Fruit fly (Drosophila melanogaster): Measurements from ENCODE around the gene gig.

gig gene

dm6 chr3L:20140589-20141207, 11.7 kb downstream of the gig start, which contains the start of gene CG7328 (continued):
- peak; percentile 83 for TF ChIP-seq Met (GFP tag; optimal IDR thresholded peaks at IDR 0.05)
- TF ChIP-seq CG11762 (GFP tag; optimal IDR thresholded peaks at IDR 0.05; ENCODE audit: insufficient read depth): no peak
- peak; percentile 71 for TF ChIP-seq CG31627 (GFP tag; optimal IDR thresholded peaks at IDR 0.05)
- peak; percentile 17 for TF ChIP-seq CG16779 (tag; optimal IDR thresholded peaks at IDR 0.05)
- TF ChIP-seq net (GFP tag; optimal IDR thresholded peaks at IDR 0.05): peak; percentile 16

- TF ChIP-seq net (GFP tag; optimal IDR thresholded peaks at IDR 0.05) (peak; percentile 5), salr (GFP tag; optimal IDR thresholded peaks at IDR 0.05) (no peak), cyc (GFP tag; optimal IDR thresholded peaks at IDR 0.05) (peak; percentile 45), CG8632 (GFP tag; optimal IDR thresholded peaks at IDR 0.05) (no peak), CG6808 (GFP tag; optimal IDR thresholded peaks at IDR 0.05) (peak; percentile 31), eg (GFP tag; IDR thresholded peaks at IDR 0.05) (no peak), CG32006 (GFP tag; optimal IDR thresholded peaks at IDR 0.05) (no peak), Met (GFP tag; optimal IDR thresholded peaks at IDR 0.05) (peak; percentile 63), CG10669 (GFP tag; optimal IDR thresholded peaks at IDR 0.05) (peak; percentile 37), CG15336 (GFP tag; IDR thresholded peaks at IDR 0.05) (no peak), Blimp-1 (GFP tag; optimal IDR thresholded peaks at IDR 0.05) (no peak), CG10631 (GFP tag; optimal IDR thresholded peaks at IDR 0.05) (peak; percentile 39), dsx (GFP tag; optimal IDR thresholded peaks at IDR 0.05; ENCODE audit: poor library complexity, severe bottlenecking) (no peak), CG6792 (GFP tag; optimal IDR thresholded peaks at IDR 0.05) (peak; percentile 11), Hr39 (GFP tag; optimal IDR thresholded peaks at IDR 0.05) (peak; percentile 61), CG31627 (GFP tag; optimal IDR thresholded peaks at IDR 0.05) (peak; percentile 53), Sox14 (GFP tag; optimal IDR thresholded peaks at IDR 0.05) (peak; percentile 34), achi (GFP tag; optimal IDR thresholded peaks at IDR 0.05) (no peak), CG8319 (GFP tag; optimal IDR thresholded peaks at IDR 0.05) (no peak), CG6163 (GFP tag; IDR thresholded peaks at IDR 0.05) (no peak), Sox102F (GFP tag; optimal IDR thresholded peaks at IDR 0.05) (peak; percentile 42), CG11294 (GFP tag; IDR thresholded peaks at IDR 0.05) (no peak), CG6276 (GFP tag; optimal IDR thresholded peaks at IDR 0.05) (no peak), vri (GFP tag; optimal IDR thresholded peaks at IDR 0.05) (peak; percentile 10), svp (GFP tag) (peak; percentile 86), Eip75B (GFP tag; optimal IDR thresholded peaks at IDR 0.05) (peak; percentile 35), CG34406 (GFP tag; optimal IDR thresholded peaks at IDR 0.05) (no peak), lz (GFP tag; optimal IDR thresholded peaks at IDR 0.05) (peak; percentile 43), Eip78C (GFP tag) (peak; percentile 88), Gug (GFP tag; IDR thresholded peaks at IDR 0.05) (no peak), fd59A (GFP tag; optimal IDR thresholded peaks at IDR 0.05) (no peak), fkh (GFP tag; optimal IDR thresholded peaks at IDR 0.05) (no peak), Hr4 (GFP tag; optimal IDR thresholded peaks at IDR 0.05) (no peak), fd85E (GFP tag; optimal IDR thresholded peaks at IDR 0.05) (no peak), Smox (GFP tag; optimal IDR thresholded peaks at IDR 0.05) (peak; percentile 55), Hr38 (GFP tag; optimal IDR thresholded peaks at IDR 0.05) (no peak), ss (GFP tag; optimal IDR thresholded peaks at IDR 0.05) (no peak), dac (GFP tag; optimal IDR thresholded peaks at IDR 0.05) (no peak), spab (GFP tag; optimal IDR thresholded peaks at IDR 0.05) (no peak), CG9139 (GFP tag; optimal IDR thresholded peaks at IDR 0.05) (no peak), acj6 (GFP tag; optimal IDR thresholded peaks at IDR 0.05) (peak; percentile 25), topi (GFP tag; optimal IDR thresholded peaks at IDR 0.05) (peak; percentile 46), Lpt (GFP tag; optimal IDR thresholded peaks at IDR 0.05) (no peak), Eip93F (GFP tag; optimal IDR thresholded peaks at IDR 0.05) (no peak), CG3919 (GFP tag; optimal IDR thresholded peaks at IDR 0.05) (peak; percentile 32), CG6854 (GFP tag; optimal IDR thresholded peaks at IDR 0.05) (no peak), OdsH (GFP tag; optimal IDR thresholded peaks at IDR 0.05) (peak; percentile 27)
Observed at dm6 chr3L:20168152-20168551, 39.2 kb downstream of the gig start.
